Worm (Caenorhabditis elegans) whole organism, L4 larva: Measurements from ENCODE around the gene hlh-30.

Source experiments
- F10B5.3 ChIP-seq: sonication (generic microtip); optimal IDR thresholded peaks from 2 replicates; lab custom pipeline; 2016; ENCODE audit warnings: mild to moderate bottlenecking, missing genetic modification characterization, missing compliant biosample characterization
- ama-1 ChIP-seq: fragments of 150-350 bp; optimal IDR thresholded peaks from 2 replicates; lab custom pipeline; 2014; ENCODE audit warnings: inconsistent platforms, mixed read lengths
- dpl-1 ChIP-seq: fragments of 150-350 bp; optimal IDR thresholded peaks from 2 replicates; lab custom pipeline; 2014; ENCODE audit warnings: missing biosample characterization, missing genetic modification reagents, missing genetic modification characterization
- egl-27 ChIP-seq: sonication (generic microtip); optimal IDR thresholded peaks from 3 replicates; lab custom pipeline; 2017; ENCODE audit warnings: missing biosample characterization, missing genetic modification reagents, missing genetic modification characterization
- lin-39 ChIP-seq: fragments of 150-350 bp; optimal IDR thresholded peaks from 2 replicates; lab custom pipeline; 2014; ENCODE audit warnings: missing biosample characterization, missing genetic modification reagents, missing genetic modification characterization
- lir-3 ChIP-seq: sonication (generic microtip); optimal IDR thresholded peaks from 2 replicates; lab custom pipeline; 2016; ENCODE audit warnings: mild to moderate bottlenecking, missing genetic modification characterization, missing compliant biosample characterization
- nhr-237 ChIP-seq: sonication (generic microtip); optimal IDR thresholded peaks from 2 replicates; lab custom pipeline; 2017; ENCODE audit warnings: missing biosample characterization, missing genetic modification characterization
- nhr-6 ChIP-seq: fragments of 150-350 bp; optimal IDR thresholded peaks from 2 replicates; lab custom pipeline; 2014; ENCODE audit warnings: missing biosample characterization, missing genetic modification characterization
- pha-4 ChIP-seq, 2 experiments: fragments of 150-350 bp in 1 of 2; fragments of 200-800 bp in 1 of 2; sonication (Bioruptor generic) in 1 of 2; IDR thresholded peaks in 1 of 2; optimal IDR thresholded peaks in 1 of 2; 2 replicates each; pipeline versions ENCODE4 v1.3.6 to Lab custom; 2014 to 2022; ENCODE audit warnings: missing genetic modification characterization in 2 of 2, missing genetic modification reagents in 2 of 2, missing biosample characterization in 1 of 2, missing compliant biosample characterization in 1 of 2
- skn-1 ChIP-seq: fragments of 150-350 bp; optimal IDR thresholded peaks from 2 replicates; lab custom pipeline; 2014; ENCODE audit warnings: missing biosample characterization, missing genetic modification characterization
- snpc-4 ChIP-seq: fragments of 150-350 bp; optimal IDR thresholded peaks from 2 replicates; lab custom pipeline; 2014; ENCODE audit warnings: missing biosample characterization, missing genetic modification characterization
- unc-39 ChIP-seq: sonication (generic microtip); optimal IDR thresholded peaks from 2 replicates; lab custom pipeline; 2017; ENCODE audit warnings: missing biosample characterization, missing genetic modification characterization

DNA sequence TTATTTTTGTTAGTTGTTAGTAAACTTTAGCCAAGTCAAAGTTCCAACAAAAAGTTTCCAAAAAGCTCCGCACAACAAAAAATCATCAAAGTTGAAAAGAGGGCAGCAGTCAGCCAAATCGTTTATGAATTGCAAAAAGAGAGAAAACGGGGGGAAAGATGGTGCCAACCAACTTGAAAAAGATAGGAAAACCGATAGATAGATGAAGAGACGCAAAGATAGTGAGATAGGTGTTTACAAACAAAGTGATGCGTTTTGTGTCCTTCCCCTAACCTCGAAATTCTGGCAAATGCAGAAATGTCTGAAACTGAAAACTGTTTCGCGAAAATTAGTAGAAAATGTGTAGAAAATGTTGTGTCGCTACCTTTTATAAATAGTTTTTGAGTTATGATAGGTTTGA lies 1.3 kb downstream of the hlh-30 start:
- TF ChIP-seq dpl-1 (peak; percentile 25), unc-39 (no peak), pha-4 (GFP tag; IDR thresholded peaks at IDR 0.05; lab: Robert Waterston, UW) (no peak), pha-4 (tag; optimal IDR thresholded peaks at IDR 0.05; lab: Kevin White, UChicago) (no peak), nhr-237 (tag; lab: Kevin White, UChicago) (no peak), snpc-4 (tag; lab: Kevin White, UChicago) (no peak), skn-1 (tag; lab: Kevin White, UChicago) (no peak), ama-1 (lab: Kevin White, UChicago) (no peak), lir-3 (tag; lab: Kevin White, UChicago) (no peak), F10B5.3 (tag; lab: Kevin White, UChicago) (no peak), lin-39 (no peak), nhr-6 (tag; lab: Kevin White, UChicago) (no peak), egl-27 (no peak)
